Worm (Caenorhabditis elegans): ENCODE data around the gene R07E4.1.

The R07E4.1 gene

ce11 chrX:5932923-5933322, 26.0 kb upstream of the R07E4.1 start:
- TF ChIP-seq alr-1 (tag; optimal IDR thresholded peaks at IDR 0.05), result no peak
- TF ChIP-seq fos-1 (tag; optimal IDR thresholded peaks at IDR 0.05), result no peak
- no peak for TF ChIP-seq gmeb-1 (tag; optimal IDR thresholded peaks at IDR 0.05)
- TF ChIP-seq nhr-12 (tag; optimal IDR thresholded peaks at IDR 0.05), result no peak
- no peak for TF ChIP-seq ceh-82 (tag; optimal IDR thresholded peaks at IDR 0.05)
- TF ChIP-seq F13H6.1 (tag; optimal IDR thresholded peaks at IDR 0.05), result no peak
- no peak for TF ChIP-seq nhr-25 (tag; optimal IDR thresholded peaks at IDR 0.05)

ce11 chrX:5935473-5935872, 23.4 kb upstream of the R07E4.1 start, which contains the start of gene C46F4.3:
TSS of gene C46F4.3 (plus strand) at chrX:5935773.
- TF ChIP-seq mdl-1 (tag; optimal IDR thresholded peaks at IDR 0.05), result no peak
- no peak for TF ChIP-seq nhr-23 (tag; optimal IDR thresholded peaks at IDR 0.05)
- TF ChIP-seq nhr-77 (tag; optimal IDR thresholded peaks at IDR 0.05), result no peak
- TF ChIP-seq nhr-237 (tag; optimal IDR thresholded peaks at IDR 0.05), result no peak
- TF ChIP-seq sma-3 (GFP tag; optimal IDR thresholded peaks at IDR 0.05), result no peak
- no peak for TF ChIP-seq peb-1 (tag; optimal IDR thresholded peaks at IDR 0.05)
- TF ChIP-seq skn-1 (tag; optimal IDR thresholded peaks at IDR 0.05), result no peak
- no peak for TF ChIP-seq ceh-16 (tag; optimal IDR thresholded peaks at IDR 0.05)

ce11 chrX:5941325-5941724, 17.6 kb upstream of the R07E4.1 start:
- no peak for TF ChIP-seq nhr-25 (tag; optimal IDR thresholded peaks at IDR 0.05)
- TF ChIP-seq nhr-129 (tag; optimal IDR thresholded peaks at IDR 0.05), result no peak
- TF ChIP-seq aly-2 (tag; optimal IDR thresholded peaks at IDR 0.05), result no peak
- no peak for TF ChIP-seq ceh-82 (tag; optimal IDR thresholded peaks at IDR 0.05)
- no peak for TF ChIP-seq ztf-4 (tag; optimal IDR thresholded peaks at IDR 0.05)
- no peak for TF ChIP-seq C34F6.9 (tag; optimal IDR thresholded peaks at IDR 0.05)
- TF ChIP-seq mbf-1 (tag; optimal IDR thresholded peaks at IDR 0.05), result no peak
- TF ChIP-seq unc-55 (GFP tag; optimal IDR thresholded peaks at IDR 0.05), result no peak
- no peak for TF ChIP-seq skn-1 (tag; optimal IDR thresholded peaks at IDR 0.05)
- TF ChIP-seq nhr-23 (tag; optimal IDR thresholded peaks at IDR 0.05), result no peak
- no peak for TF ChIP-seq sma-9 (GFP tag; optimal IDR thresholded peaks at IDR 0.05)
- TF ChIP-seq sma-9 (tag; optimal IDR thresholded peaks at IDR 0.05), result no peak
- TF ChIP-seq elt-3 (tag; optimal IDR thresholded peaks at IDR 0.05), result no peak
- TF ChIP-seq peb-1 (tag; optimal IDR thresholded peaks at IDR 0.05), result no peak

ce11 chrX:5942171-5942570, 16.7 kb upstream of the R07E4.1 start:
- TF ChIP-seq mdl-1 (tag; optimal IDR thresholded peaks at IDR 0.05) (peak; percentile 35 to 73), R02D3.7 (tag; optimal IDR thresholded peaks at IDR 0.05) (no peak), nhr-129 (tag; optimal IDR thresholded peaks at IDR 0.05) (peak; percentile 84), blmp-1 (tag; optimal IDR thresholded peaks at IDR 0.05; ENCODE audit: insufficient read depth) (peak; percentile 28), nhr-25 (tag; optimal IDR thresholded peaks at IDR 0.05) (peak; percentile 63), F13H6.1 (tag; optimal IDR thresholded peaks at IDR 0.05) (peak; percentile 78), egl-27 (tag; optimal IDR thresholded peaks at IDR 0.05) (no peak), sma-3 (GFP tag; optimal IDR thresholded peaks at IDR 0.05) (peak; percentile 30), nhr-6 (tag; optimal IDR thresholded peaks at IDR 0.05) (peak; percentile 6), nhr-10 (tag; optimal IDR thresholded peaks at IDR 0.05) (no peak), sma-9 (GFP tag; optimal IDR thresholded peaks at IDR 0.05) (peak; percentile 74), sma-9 (tag; optimal IDR thresholded peaks at IDR 0.05) (no peak), lsy-2 (tag; optimal IDR thresholded peaks at IDR 0.05) (peak in 1 of 2 experiments; percentile 46), ztf-11 (tag; optimal IDR thresholded peaks at IDR 0.05) (no peak), unc-39 (tag; optimal IDR thresholded peaks at IDR 0.05) (no peak), ztf-4 (tag; optimal IDR thresholded peaks at IDR 0.05) (peak; percentile 68), dmd-4 (tag; optimal IDR thresholded peaks at IDR 0.05) (no peak), nhr-21 (tag; optimal IDR thresholded peaks at IDR 0.05) (peak; percentile 39), C34F6.9 (tag; optimal IDR thresholded peaks at IDR 0.05) (peak; percentile 57), unc-55 (GFP tag; optimal IDR thresholded peaks at IDR 0.05) (no peak), sem-4 (tag; optimal IDR thresholded peaks at IDR 0.05) (peak; percentile 18), ceh-82 (tag; optimal IDR thresholded peaks at IDR 0.05) (no peak), crh-2 (tag; optimal IDR thresholded peaks at IDR 0.05) (peak; percentile 65), elt-3 (tag; optimal IDR thresholded peaks at IDR 0.05) (no peak), fos-1 (tag; optimal IDR thresholded peaks at IDR 0.05) (peak; percentile 29), nhr-11 (tag; optimal IDR thresholded peaks at IDR 0.05) (no peak)
